Fruit fly (Drosophila melanogaster): ENCODE measurements around the gene CG9737.

Gene CG9737

DNA sequence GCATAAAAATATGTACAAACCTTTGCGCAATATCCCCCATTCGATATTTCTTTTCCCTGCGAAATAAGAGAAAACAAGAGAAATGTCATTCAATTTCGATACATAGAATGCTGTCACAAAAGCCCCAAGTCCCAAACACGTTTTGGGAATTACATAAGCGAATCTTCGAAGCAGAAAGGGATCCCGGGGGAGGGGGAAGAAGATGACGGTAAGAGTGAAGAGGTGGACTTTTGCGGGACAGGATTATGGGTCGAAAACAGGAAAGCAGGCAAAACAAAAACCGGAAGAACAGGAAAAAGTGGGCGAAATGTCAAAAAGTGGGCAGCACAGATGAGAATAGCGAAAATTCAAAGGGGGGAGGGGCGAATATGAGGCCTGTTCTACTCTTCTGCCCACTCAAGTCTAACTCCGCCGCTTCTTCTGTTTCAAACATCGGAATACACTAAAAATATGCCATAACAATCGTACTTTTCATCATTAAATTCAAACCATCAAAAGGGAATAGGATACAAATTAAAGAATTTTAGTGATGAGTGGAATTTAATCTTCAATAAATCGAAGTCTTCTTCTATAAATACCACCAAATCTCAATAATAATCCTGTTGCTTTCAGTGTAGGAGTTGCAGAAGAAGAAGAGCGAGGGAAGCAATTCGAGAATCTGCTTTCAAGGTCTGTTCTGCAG lies 29.2 kb upstream of the CG9737 start:
- TF ChIP-seq Ets21C (GFP tag; optimal IDR thresholded peaks at IDR 0.05) (peak; percentile 94), achi (GFP tag; optimal IDR thresholded peaks at IDR 0.05) (peak; percentile 97), CG6792 (GFP tag; optimal IDR thresholded peaks at IDR 0.05) (peak; percentile 96), CG11902 (GFP tag; optimal IDR thresholded peaks at IDR 0.05) (peak; percentile 87), CG34406 (GFP tag; optimal IDR thresholded peaks at IDR 0.05) (peak; percentile 94), lz (GFP tag; optimal IDR thresholded peaks at IDR 0.05) (peak; percentile 95), CG16779 (tag; optimal IDR thresholded peaks at IDR 0.05) (peak; percentile 93), salr (GFP tag; optimal IDR thresholded peaks at IDR 0.05) (peak; percentile 97 to 98), Hr38 (GFP tag; optimal IDR thresholded peaks at IDR 0.05) (no peak), fkh (GFP tag; optimal IDR thresholded peaks at IDR 0.05) (no peak), OdsH (GFP tag; optimal IDR thresholded peaks at IDR 0.05) (peak; percentile 96), CG4318 (GFP tag; optimal IDR thresholded peaks at IDR 0.05) (peak; percentile 77), CG6163 (GFP tag; IDR thresholded peaks at IDR 0.05) (peak; percentile 97), Eip78C (GFP tag) (peak; percentile 99), CG6854 (GFP tag; optimal IDR thresholded peaks at IDR 0.05) (peak; percentile 70), CG11294 (GFP tag; IDR thresholded peaks at IDR 0.05) (peak; percentile 73), Blimp-1 (GFP tag; optimal IDR thresholded peaks at IDR 0.05) (no peak), Hr39 (GFP tag; optimal IDR thresholded peaks at IDR 0.05) (peak; percentile 96), CG31627 (GFP tag; optimal IDR thresholded peaks at IDR 0.05) (peak; percentile 97), CG10669 (GFP tag; optimal IDR thresholded peaks at IDR 0.05) (peak; percentile 98), CG8119 (GFP tag; IDR thresholded peaks at IDR 0.05) (peak; percentile 92), cyc (GFP tag; optimal IDR thresholded peaks at IDR 0.05) (peak; percentile 95), Ets96B (tag; optimal IDR thresholded peaks at IDR 0.05) (peak; percentile 99), fd85E (GFP tag; optimal IDR thresholded peaks at IDR 0.05) (peak; percentile 74), Sox15 (GFP tag; optimal IDR thresholded peaks at IDR 0.05) (peak; percentile 91), CG1621 (tag; optimal IDR thresholded peaks at IDR 0.05) (peak; percentile 97), CG6808 (GFP tag; optimal IDR thresholded peaks at IDR 0.05) (peak; percentile 95), Sox102F (GFP tag; optimal IDR thresholded peaks at IDR 0.05) (peak; percentile 94), Eip93F (GFP tag; optimal IDR thresholded peaks at IDR 0.05) (peak; percentile 19), CG8319 (GFP tag; optimal IDR thresholded peaks at IDR 0.05) (peak; percentile 83), svp (GFP tag) (peak; percentile 96), Met (GFP tag; optimal IDR thresholded peaks at IDR 0.05) (peak; percentile 96), CG9139 (GFP tag; optimal IDR thresholded peaks at IDR 0.05) (peak; percentile 93), dsx (GFP tag; optimal IDR thresholded peaks at IDR 0.05; ENCODE audit: poor library complexity, severe bottlenecking) (peak; percentile 95), spab (GFP tag; optimal IDR thresholded peaks at IDR 0.05) (peak; percentile 97), Sox14 (GFP tag; optimal IDR thresholded peaks at IDR 0.05) (peak; percentile 98), Eip75B (GFP tag; optimal IDR thresholded peaks at IDR 0.05) (peak; percentile 98), CG32006 (GFP tag; optimal IDR thresholded peaks at IDR 0.05) (peak; percentile 92), CG7368 (GFP tag; optimal IDR thresholded peaks at IDR 0.05) (peak; percentile 93), ss (GFP tag; optimal IDR thresholded peaks at IDR 0.05) (peak; percentile 93 to 94), CG6276 (GFP tag; optimal IDR thresholded peaks at IDR 0.05) (peak; percentile 80), CG8632 (GFP tag; optimal IDR thresholded peaks at IDR 0.05) (peak; percentile 95), CG3919 (GFP tag; optimal IDR thresholded peaks at IDR 0.05) (peak; percentile 98), Smox (GFP tag; optimal IDR thresholded peaks at IDR 0.05) (peak; percentile 94), Lpt (GFP tag; optimal IDR thresholded peaks at IDR 0.05) (peak; percentile 95), net (GFP tag; optimal IDR thresholded peaks at IDR 0.05) (peak; percentile 94), dac (GFP tag; optimal IDR thresholded peaks at IDR 0.05) (peak; percentile 51), eg (GFP tag; IDR thresholded peaks at IDR 0.05) (peak; percentile 76), Gug (GFP tag; IDR thresholded peaks at IDR 0.05) (peak; percentile 92), pdm3 (GFP tag; optimal IDR thresholded peaks at IDR 0.05) (peak; percentile 96), CG15336 (GFP tag; IDR thresholded peaks at IDR 0.05) (peak; percentile 85)

Data from whole organism, prepupa.